Worm (Caenorhabditis elegans) whole organism, L1 larva: ENCODE data around the gene T13G4.7.

Experiments used
- aly-2 ChIP-seq: fragments of 150-350 bp; optimal IDR thresholded peaks from 2 replicates; lab custom pipeline; 2014; ENCODE audit warnings: missing biosample characterization, missing genetic modification characterization
- ama-1 ChIP-seq: fragments of 150-350 bp; optimal IDR thresholded peaks from 2 replicates; lab custom pipeline; 2014
- blmp-1 ChIP-seq: fragments of 150-350 bp; optimal IDR thresholded peaks from 2 replicates; lab custom pipeline; 2014; ENCODE audit warnings: missing biosample characterization, missing genetic modification characterization
- egl-27 ChIP-seq, 2 experiments: fragments of 150-350 bp in 1 of 2; sonication (generic microtip); optimal IDR thresholded peaks; 3 replicates each; lab custom pipeline; 2017 to 2018; ENCODE audit warnings: missing biosample characterization in 2 of 2, missing genetic modification characterization in 2 of 2, missing genetic modification reagents in 2 of 2
- elt-3 ChIP-seq, 6 experiments: fragments of 150-350 bp in 1 of 6; sonication (generic microtip); optimal IDR thresholded peaks; 2 replicates each; lab custom pipeline; 2017 to 2018; ENCODE audit warnings: missing biosample characterization in 6 of 6, missing genetic modification characterization in 6 of 6, inconsistent platforms in 1 of 6
- lin-39 ChIP-seq: fragments of 150-350 bp; optimal IDR thresholded peaks from 2 replicates; lab custom pipeline; 2014; ENCODE audit warnings: missing biosample characterization, missing genetic modification reagents, missing genetic modification characterization
- nhr-11 ChIP-seq: fragments of 150-350 bp; optimal IDR thresholded peaks from 2 replicates; lab custom pipeline; 2014; ENCODE audit warnings: missing biosample characterization, missing genetic modification characterization
- pqm-1 ChIP-seq: sonication (generic microtip); optimal IDR thresholded peaks from 3 replicates; lab custom pipeline; 2017; ENCODE audit warnings: missing biosample characterization, missing genetic modification characterization
- ztf-11 ChIP-seq, 2 experiments: sonication (generic microtip); optimal IDR thresholded peaks; 2 replicates each; lab custom pipeline; 2016 to 2017; ENCODE audit warnings: missing genetic modification characterization in 2 of 2, missing biosample characterization in 1 of 2, missing compliant biosample characterization in 1 of 2

ce11 chrX:1232074-1232473, 26.1 kb upstream of the T13G4.7 start:
- no peak for TF ChIP-seq ama-1
- TF ChIP-seq pqm-1 (tag; lab: Kevin White, UChicago): no peak
- TF ChIP-seq egl-27 (tag; optimal IDR thresholded peaks at IDR 0.05; lab: Kevin White, UChicago): no peak
- no peak for TF ChIP-seq nhr-11 (tag; lab: Kevin White, UChicago)
- no peak for TF ChIP-seq lin-39 (tag; lab: Kevin White, UChicago)
- no peak for TF ChIP-seq ztf-11 (tag; optimal IDR thresholded peaks at IDR 0.05; lab: Kevin White, UChicago)
- TF ChIP-seq aly-2 (tag; lab: Kevin White, UChicago): no peak
- peak; percentile 39 for TF ChIP-seq blmp-1 (tag; lab: Kevin White, UChicago)
- peak in 1 of 6 experiments; percentile 55 for TF ChIP-seq elt-3 (tag; optimal IDR thresholded peaks at IDR 0.05; lab: Kevin White, UChicago)
